Worm (Caenorhabditis elegans) whole organism, L4 larva: ENCODE data around the gene arrd-11.

Experiments
- F10B5.3 ChIP-seq: sonication (generic microtip); optimal IDR thresholded peaks from 2 replicates; lab custom pipeline; 2016; ENCODE audit warnings: mild to moderate bottlenecking, missing genetic modification characterization, missing compliant biosample characterization
- F44E2.7 ChIP-seq: fragments of 200-800 bp; sonication (Bioruptor generic); IDR thresholded peaks from 2 replicates; pipeline ENCODE4 v2.1.2; 2022; ENCODE audit warnings: missing genetic modification characterization, missing compliant biosample characterization
- F49E8.2 ChIP-seq: sonication (generic microtip); optimal IDR thresholded peaks from 2 replicates; lab custom pipeline; 2016; ENCODE audit warnings: missing compliant biosample characterization, mild to moderate bottlenecking, missing genetic modification characterization, borderline replicate concordance
- R02D3.7 ChIP-seq: fragments of 150-350 bp; sonication (generic microtip); optimal IDR thresholded peaks from 3 replicates; lab custom pipeline; 2014; ENCODE audit warnings: missing biosample characterization, missing genetic modification characterization
- T20F7.1 ChIP-seq: fragments of 200-800 bp; sonication (Bioruptor generic); optimal IDR thresholded peaks from 2 replicates; lab custom pipeline; 2018; ENCODE audit warnings: mild to moderate bottlenecking, missing genetic modification characterization, missing compliant biosample characterization
- T26A8.4 ChIP-seq: fragments of 200-800 bp; sonication (Bioruptor generic); IDR thresholded peaks from 2 replicates; pipeline ENCODE4 v1.3.6; 2022; ENCODE audit warnings: missing genetic modification characterization, missing compliant biosample characterization
- Y5F2A.4 ChIP-seq: fragments of 200-800 bp; sonication (Bioruptor generic); optimal IDR thresholded peaks from 2 replicates; lab custom pipeline; 2018; ENCODE audit warnings: mild to moderate bottlenecking, missing genetic modification characterization, missing compliant biosample characterization
- aha-1 ChIP-seq: fragments of 150-350 bp; peaks from one replicate; lab custom pipeline; 2014; ENCODE audit warnings: missing biosample characterization, missing genetic modification characterization
- ama-1 ChIP-seq: fragments of 150-350 bp; optimal IDR thresholded peaks from 2 replicates; lab custom pipeline; 2014; ENCODE audit warnings: inconsistent platforms, mixed read lengths
- arid-1 ChIP-seq: fragments of 200-800 bp; sonication (Bioruptor generic); conservative IDR thresholded peaks from 2 replicates; pipeline ENCODE4 v1.3.6; 2022; ENCODE audit warnings: missing genetic modification reagents, missing genetic modification characterization, missing compliant biosample characterization
- ceh-44 ChIP-seq: fragments of 200-800 bp; sonication (Bioruptor generic); IDR thresholded peaks from 2 replicates; pipeline ENCODE4 v1.3.6; 2022; ENCODE audit warnings: missing genetic modification reagents, missing genetic modification characterization, missing compliant biosample characterization
- ces-1 ChIP-seq: fragments of 150-350 bp; sonication (generic microtip); optimal IDR thresholded peaks from 4 replicates; lab custom pipeline; 2014; ENCODE audit warnings: missing biosample characterization, missing genetic modification reagents, missing genetic modification characterization
- ctbp-1 ChIP-seq: fragments of 200-800 bp; sonication (Bioruptor generic); IDR thresholded peaks from 2 replicates; pipeline ENCODE4 v1.3.6; 2022; ENCODE audit warnings: missing genetic modification reagents, missing genetic modification characterization, missing compliant biosample characterization
- daf-12 ChIP-seq: fragments of 150-350 bp; optimal IDR thresholded peaks from 2 replicates; lab custom pipeline; 2014; ENCODE audit warnings: missing biosample characterization, missing genetic modification reagents, missing genetic modification characterization
- daf-16 ChIP-seq, 3 experiments: sonication (generic microtip); optimal IDR thresholded peaks; 2 replicates each; lab custom pipeline; 2016 to 2017; ENCODE audit warnings: missing genetic modification characterization in 3 of 3, missing genetic modification reagents in 3 of 3, mild to moderate bottlenecking in 2 of 3, missing compliant biosample characterization in 2 of 3, missing biosample characterization in 1 of 3, moderate library complexity in 1 of 3
- dmd-6 ChIP-seq: fragments of 200-800 bp; sonication (Bioruptor generic); IDR thresholded peaks from 2 replicates; pipeline ENCODE4 v1.3.6; 2022; ENCODE audit warnings: missing genetic modification reagents, missing genetic modification characterization, missing compliant biosample characterization
- dmd-9 ChIP-seq: fragments of 200-800 bp; sonication (Bioruptor generic); IDR thresholded peaks from 2 replicates; pipeline ENCODE4 v1.3.6; 2022; ENCODE audit warnings: missing genetic modification reagents, missing genetic modification characterization, missing compliant biosample characterization
- dpl-1 ChIP-seq: fragments of 150-350 bp; optimal IDR thresholded peaks from 2 replicates; lab custom pipeline; 2014; ENCODE audit warnings: missing biosample characterization, missing genetic modification reagents, missing genetic modification characterization
- dve-1 ChIP-seq: sonication (generic microtip); optimal IDR thresholded peaks from 2 replicates; lab custom pipeline; 2017; ENCODE audit warnings: antibody characterized with exemption, mild to moderate bottlenecking, missing genetic modification characterization, missing compliant biosample characterization; ENCODE audit not compliant: insufficient read depth
- fkh-10 ChIP-seq: fragments of 150-350 bp; optimal IDR thresholded peaks from 2 replicates; lab custom pipeline; 2014; ENCODE audit warnings: missing biosample characterization, missing genetic modification reagents, missing genetic modification characterization
- lim-7 ChIP-seq: fragments of 200-800 bp; sonication (Bioruptor generic); IDR thresholded peaks from 2 replicates; pipeline ENCODE4 v1.3.6; 2022; ENCODE audit warnings: missing genetic modification characterization, missing compliant biosample characterization
- lin-1 ChIP-seq: fragments of 200-800 bp; sonication (Bioruptor generic); IDR thresholded peaks from 2 replicates; pipeline ENCODE4 v1.3.6; 2022; ENCODE audit warnings: missing genetic modification reagents, missing genetic modification characterization, missing compliant biosample characterization
- lin-13 ChIP-seq: fragments of 150-350 bp; optimal IDR thresholded peaks from 2 replicates; lab custom pipeline; 2014; ENCODE audit warnings: missing biosample characterization, missing genetic modification reagents, missing genetic modification characterization
- lsy-2 ChIP-seq, 2 experiments: fragments of 150-350 bp in 1 of 2; sonication (generic microtip) in 1 of 2; optimal IDR thresholded peaks; 2 replicates each; lab custom pipeline; 2014 to 2017; ENCODE audit warnings: missing biosample characterization in 2 of 2, missing genetic modification characterization in 2 of 2
- mdl-1 ChIP-seq, 2 experiments: fragments of 150-350 bp in 1 of 2; sonication (generic microtip) in 1 of 2; optimal IDR thresholded peaks; 2 replicates each; lab custom pipeline; 2014 to 2017; ENCODE audit warnings: missing biosample characterization in 2 of 2, missing genetic modification characterization in 2 of 2
- mep-1 ChIP-seq: fragments of 150-350 bp; sonication (generic microtip); optimal IDR thresholded peaks from 3 replicates; lab custom pipeline; 2014; ENCODE audit warnings: missing biosample characterization, missing genetic modification characterization
- mes-2 ChIP-seq: sonication (generic microtip); optimal IDR thresholded peaks from 2 replicates; lab custom pipeline; 2016; ENCODE audit warnings: missing genotype, mild to moderate bottlenecking, missing genetic modification characterization, missing compliant biosample characterization; ENCODE audit not compliant: poor library complexity, severe bottlenecking
- nhr-28 ChIP-seq: fragments of 150-350 bp; optimal IDR thresholded peaks from 2 replicates; lab custom pipeline; 2014; ENCODE audit warnings: missing biosample characterization, missing genetic modification characterization
- nhr-41 ChIP-seq: fragments of 200-800 bp; sonication (Bioruptor generic); IDR thresholded peaks from 2 replicates; pipeline ENCODE4 v1.3.6; 2022; ENCODE audit warnings: missing genetic modification reagents, missing genetic modification characterization, missing compliant biosample characterization
- nhr-42 ChIP-seq: fragments of 200-800 bp; sonication (Bioruptor generic); IDR thresholded peaks from 2 replicates; pipeline ENCODE4 v1.3.6; 2022; ENCODE audit warnings: missing genetic modification characterization, missing compliant biosample characterization
- nhr-48 ChIP-seq: sonication (generic microtip); optimal IDR thresholded peaks from 2 replicates; lab custom pipeline; 2016; ENCODE audit warnings: mild to moderate bottlenecking, missing genetic modification characterization, missing compliant biosample characterization
- nhr-6 ChIP-seq: fragments of 150-350 bp; optimal IDR thresholded peaks from 2 replicates; lab custom pipeline; 2014; ENCODE audit warnings: missing biosample characterization, missing genetic modification characterization
- pha-4 ChIP-seq, 2 experiments: fragments of 150-350 bp in 1 of 2; fragments of 200-800 bp in 1 of 2; sonication (Bioruptor generic) in 1 of 2; IDR thresholded peaks in 1 of 2; optimal IDR thresholded peaks in 1 of 2; 2 replicates each; pipeline versions ENCODE4 v1.3.6 to Lab custom; 2014 to 2022; ENCODE audit warnings: missing genetic modification characterization in 2 of 2, missing genetic modification reagents in 2 of 2, missing biosample characterization in 1 of 2, missing compliant biosample characterization in 1 of 2
- php-3 ChIP-seq: fragments of 200-800 bp; sonication (Bioruptor generic); IDR thresholded peaks from 2 replicates; pipeline ENCODE4 v1.3.6; 2022; ENCODE audit warnings: missing genetic modification reagents, missing genetic modification characterization, missing compliant biosample characterization
- pqm-1 ChIP-seq: sonication (generic microtip); optimal IDR thresholded peaks from 2 replicates; lab custom pipeline; 2017; ENCODE audit warnings: missing biosample characterization, missing genetic modification characterization
- rbr-2 ChIP-seq: sonication (generic microtip); optimal IDR thresholded peaks from 2 replicates; lab custom pipeline; 2016; ENCODE audit warnings: missing genotype, missing genetic modification characterization, missing compliant biosample characterization
- saeg-2 ChIP-seq: fragments of 200-800 bp; sonication (Bioruptor generic); IDR thresholded peaks from 2 replicates; pipeline ENCODE4 v1.3.6; 2022; ENCODE audit warnings: missing genetic modification reagents, missing genetic modification characterization, missing compliant biosample characterization
- sdz-12 ChIP-seq: fragments of 200-800 bp; sonication (Bioruptor generic); optimal IDR thresholded peaks from 2 replicates; lab custom pipeline; 2018; ENCODE audit warnings: mild to moderate bottlenecking, missing genetic modification characterization, missing compliant biosample characterization
- set-16 ChIP-seq: fragments of 200-800 bp; sonication (Bioruptor generic); IDR thresholded peaks from 2 replicates; pipeline ENCODE4 v1.3.6; 2022; ENCODE audit warnings: missing genetic modification reagents, missing genetic modification characterization, missing compliant biosample characterization
- unc-62 ChIP-seq, 3 experiments: fragments of 150-350 bp in 1 of 3; sonication (generic microtip); optimal IDR thresholded peaks in 2 of 3; peaks in 1 of 3; 1 replicate in 1 of 3; 2 replicates in 2 of 3; lab custom pipeline; 2014 to 2017; ENCODE audit warnings: missing biosample characterization in 3 of 3, missing genetic modification characterization in 3 of 3, missing genetic modification reagents in 3 of 3, missing genotype in 1 of 3
- zag-1 ChIP-seq: fragments of 150-350 bp; optimal IDR thresholded peaks from 2 replicates; lab custom pipeline; 2014; ENCODE audit warnings: missing biosample characterization, missing genetic modification characterization
- zip-11 ChIP-seq: fragments of 200-800 bp; sonication (Bioruptor generic); IDR thresholded peaks from 2 replicates; pipeline ENCODE4 v1.3.6; 2022; ENCODE audit warnings: missing genetic modification characterization, missing compliant biosample characterization

arrd-11 gene

ce11 chrII:13796312-13796711 is 33.1 kb downstream of the arrd-11 start:
- TF ChIP-seq sdz-12 (GFP tag; lab: Kevin White, UChicago), result no peak
- no peak for TF ChIP-seq fkh-10 (GFP tag; lab: Kevin White, UChicago)
- TF ChIP-seq pha-4 (GFP tag; IDR thresholded peaks at IDR 0.05; lab: Robert Waterston, UW), result no peak
- TF ChIP-seq pha-4 (tag; optimal IDR thresholded peaks at IDR 0.05; lab: Kevin White, UChicago), result no peak
- no peak for TF ChIP-seq mdl-1 (tag; optimal IDR thresholded peaks at IDR 0.05; lab: Kevin White, UChicago)
- no peak for TF ChIP-seq daf-12 (tag; lab: Kevin White, UChicago)
- no peak for TF ChIP-seq lsy-2 (tag; optimal IDR thresholded peaks at IDR 0.05; lab: Kevin White, UChicago)
- TF ChIP-seq F49E8.2, result no peak
- TF ChIP-seq lin-1 (GFP tag; lab: Robert Waterston, UW), result no peak
- TF ChIP-seq mes-2 (tag; lab: Kevin White, UChicago), result no peak
- TF ChIP-seq, all 104 proteins: peak for 0

- no peak for TF ChIP-seq F10B5.3 (tag; lab: Kevin White, UChicago)
- TF ChIP-seq set-16 (GFP tag; lab: Robert Waterston, UW), result no peak
- no peak for TF ChIP-seq lsy-2 (tag; optimal IDR thresholded peaks at IDR 0.05; lab: Kevin White, UChicago)
- TF ChIP-seq zip-11 (GFP tag; lab: Robert Waterston, UW), result no peak
- TF ChIP-seq nhr-41 (GFP tag; lab: Robert Waterston, UW), result no peak
- no peak for TF ChIP-seq lim-7
- no peak for TF ChIP-seq nhr-6 (tag; lab: Kevin White, UChicago)
- TF ChIP-seq aha-1 (tag; lab: Kevin White, UChicago), result no peak
- no peak for TF ChIP-seq nhr-42
- TF ChIP-seq, all 104 proteins: peak for 0
Measured at ce11 chrII:13806269-13806668, 43.1 kb downstream of the arrd-11 start.

ce11 chrII:13812335-13812734 is 49.1 kb downstream of the arrd-11 start:
- TF ChIP-seq rbr-2 (tag; lab: Kevin White, UChicago), result no peak
- peak; percentile 57 for TF ChIP-seq fkh-10 (GFP tag; lab: Kevin White, UChicago)
- no peak for TF ChIP-seq R02D3.7 (tag; lab: Kevin White, UChicago)
- no peak for TF ChIP-seq ama-1 (lab: Kevin White, UChicago)
- no peak for TF ChIP-seq daf-12 (tag; lab: Kevin White, UChicago)
- no peak for TF ChIP-seq nhr-48 (tag; lab: Kevin White, UChicago)
- no peak for TF ChIP-seq dpl-1 (GFP tag; lab: Kevin White, UChicago)
- no peak for TF ChIP-seq arid-1 (GFP tag; lab: Robert Waterston, UW)

ce11 chrII:13813413-13813812 is 50.2 kb downstream of the arrd-11 start:
- TF ChIP-seq T20F7.1, result no peak
- peak; percentile 79 for TF ChIP-seq ces-1
- TF ChIP-seq T26A8.4 (GFP tag; lab: Robert Waterston, UW), result no peak
- no peak for TF ChIP-seq zag-1 (tag; lab: Kevin White, UChicago)
- TF ChIP-seq lsy-2 (tag; optimal IDR thresholded peaks at IDR 0.05; lab: Kevin White, UChicago), result peak in 1 of 2 experiments; percentile 0
- peak; percentile 49; the same call in 1 of the 2 replicates for TF ChIP-seq ctbp-1
- TF ChIP-seq, all 104 proteins: peak for 3

- no peak for TF ChIP-seq F44E2.7 (GFP tag; lab: Robert Waterston, UW)
- TF ChIP-seq saeg-2 (GFP tag; lab: Robert Waterston, UW), result no peak
- 0 out of 2 replicates have a peak, but pooled peaks have one; percentile 11 for TF ChIP-seq php-3
- TF ChIP-seq pqm-1 (tag; lab: Kevin White, UChicago), result peak; percentile 90
- peak; percentile 97 for TF ChIP-seq aha-1 (tag; lab: Kevin White, UChicago)
- no peak for TF ChIP-seq ceh-44
- no peak for TF ChIP-seq lin-13
- peak; percentile 30; the same call in 1 of the 2 replicates for TF ChIP-seq nhr-42
- TF ChIP-seq mes-2 (tag; lab: Kevin White, UChicago), result peak; percentile 13
- no peak for TF ChIP-seq daf-16 (GFP tag; optimal IDR thresholded peaks at IDR 0.05; lab: Kevin White, UChicago)
- peak; percentile 37 for TF ChIP-seq daf-16 (tag; optimal IDR thresholded peaks at IDR 0.05; lab: Kevin White, UChicago)
- no peak for TF ChIP-seq dmd-9 (GFP tag; lab: Robert Waterston, UW)
- peak in 1 of 2 experiments; percentile 26 for TF ChIP-seq unc-62 (GFP tag; optimal IDR thresholded peaks at IDR 0.05 in 1 of 2; lab: Kevin White, UChicago)
- no peak for TF ChIP-seq unc-62 (tag; optimal IDR thresholded peaks at IDR 0.05; lab: Kevin White, UChicago)
- no peak for TF ChIP-seq Y5F2A.4 (GFP tag; lab: Kevin White, UChicago)
- peak; percentile 81 for TF ChIP-seq dmd-6 (GFP tag; lab: Robert Waterston, UW)
- peak; percentile 56 for TF ChIP-seq dve-1
- no peak for TF ChIP-seq ctbp-1
- TF ChIP-seq nhr-28, result peak; percentile 76
- TF ChIP-seq mep-1, result no peak
Measured at ce11 chrII:13813950-13814349, 50.7 kb downstream of the arrd-11 start.
